Worm (Caenorhabditis elegans) whole organism, mixed stage, embryonic: Measurements from ENCODE around the gene skr-3.

Experiments
- blmp-1 ChIP-seq: fragments of 150-350 bp; optimal IDR thresholded peaks from 2 replicates; lab custom pipeline; 2014; ENCODE audit warnings: missing biosample characterization, missing genetic modification characterization
- nhr-28 ChIP-seq: fragments of 150-350 bp; optimal IDR thresholded peaks from 2 replicates; lab custom pipeline; 2014; ENCODE audit warnings: missing biosample characterization, missing genetic modification characterization
- snpc-4 ChIP-seq: fragments of 150-350 bp; optimal IDR thresholded peaks from 2 replicates; lab custom pipeline; 2014; ENCODE audit warnings: missing biosample characterization, missing genetic modification characterization
- tbx-8 ChIP-seq: fragments of 200-800 bp; sonication (Bioruptor generic); optimal IDR thresholded peaks from 2 replicates; lab custom pipeline; 2018; ENCODE audit warnings: mild to moderate bottlenecking, missing genetic modification characterization, moderate library complexity, missing compliant biosample characterization
- unc-62 ChIP-seq: fragments of 150-350 bp; optimal IDR thresholded peaks from 2 replicates; lab custom pipeline; 2014; ENCODE audit warnings: missing biosample characterization, missing genetic modification reagents, missing genetic modification characterization

DNA sequence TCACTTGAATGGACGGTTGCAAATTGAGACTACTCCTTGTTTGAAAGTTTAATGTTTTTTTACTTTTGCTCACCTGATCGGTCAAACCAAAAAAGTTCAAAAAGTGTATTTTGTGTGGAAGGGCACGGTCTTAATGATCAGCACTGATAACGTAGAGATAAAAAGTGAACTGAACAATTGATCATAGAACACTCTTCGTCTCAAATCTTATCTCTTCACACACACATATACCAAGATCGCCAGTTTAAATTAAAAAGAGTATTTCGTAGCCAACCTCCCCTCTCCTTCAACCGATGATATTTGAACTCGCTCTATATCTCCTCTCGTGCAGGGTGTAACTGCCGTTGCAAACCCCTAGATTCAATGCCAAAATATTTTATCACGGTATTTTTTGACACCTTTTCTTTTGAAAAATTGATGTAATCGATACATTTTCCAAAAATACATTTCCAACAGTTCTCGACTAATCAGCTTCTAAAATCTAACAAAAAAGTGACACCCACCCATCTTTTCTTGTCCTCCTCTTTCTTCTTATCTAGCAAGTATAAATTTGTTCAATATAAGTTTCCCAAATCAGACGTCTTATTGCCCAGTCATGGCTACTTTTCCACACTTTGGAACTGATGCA lies 20.7 kb upstream of the skr-3 start, which contains the start of gene cth-1:
- TF ChIP-seq tbx-8 (GFP tag; lab: Kevin White, UChicago) (no peak), nhr-28 (tag; lab: Kevin White, UChicago) (no peak), unc-62 (no peak), snpc-4 (no peak), blmp-1 (tag; lab: Kevin White, UChicago) (no peak)
